Worm (Caenorhabditis elegans) whole organism, L3 larva: ENCODE data around the gene grd-2.

ENCODE experiments used
- R02D3.7 ChIP-seq: fragments of 150-350 bp; optimal IDR thresholded peaks from 2 replicates; lab custom pipeline; 2014; ENCODE audit warnings: missing biosample characterization, missing genetic modification characterization
- ZK546.5 ChIP-seq: sonication (generic microtip); optimal IDR thresholded peaks from 2 replicates; lab custom pipeline; 2017; ENCODE audit warnings: missing biosample characterization, missing genetic modification characterization
- ama-1 ChIP-seq: fragments of 150-350 bp; optimal IDR thresholded peaks from 2 replicates; lab custom pipeline; 2018
- egl-5 ChIP-seq: fragments of 150-350 bp; optimal IDR thresholded peaks from 2 replicates; lab custom pipeline; 2017; ENCODE audit warnings: missing biosample characterization, missing genetic modification reagents, missing genetic modification characterization, inconsistent platforms
- elt-3 ChIP-seq, 3 experiments: fragments of 150-350 bp in 1 of 3; sonication (generic microtip) in 2 of 3; optimal IDR thresholded peaks; 2 replicates in 2 of 3; 4 replicates in 1 of 3; lab custom pipeline; 2014 to 2017; ENCODE audit warnings: missing biosample characterization in 3 of 3, missing genetic modification characterization in 3 of 3
- eor-1 ChIP-seq, 2 experiments: fragments of 150-350 bp; optimal IDR thresholded peaks; 2 replicates each; lab custom pipeline; 2014 to 2018; ENCODE audit warnings: missing biosample characterization in 2 of 2, missing genetic modification characterization in 2 of 2
- jun-1 ChIP-seq: fragments of 150-350 bp; optimal IDR thresholded peaks from 2 replicates; lab custom pipeline; 2014; ENCODE audit warnings: missing biosample characterization, missing genetic modification reagents, missing genetic modification characterization
- nhr-11 ChIP-seq: fragments of 150-350 bp; optimal IDR thresholded peaks from 2 replicates; lab custom pipeline; 2014; ENCODE audit warnings: missing biosample characterization, missing genetic modification characterization
- nhr-23 ChIP-seq: fragments of 150-350 bp; optimal IDR thresholded peaks from 2 replicates; lab custom pipeline; 2014; ENCODE audit warnings: missing biosample characterization, missing genetic modification reagents, missing genetic modification characterization
- nhr-67 ChIP-seq: fragments of 150-350 bp; optimal IDR thresholded peaks from 2 replicates; lab custom pipeline; 2014; ENCODE audit warnings: missing biosample characterization, missing genetic modification characterization
- skn-1 ChIP-seq: fragments of 150-350 bp; optimal IDR thresholded peaks from 2 replicates; lab custom pipeline; 2014; ENCODE audit warnings: missing biosample characterization, missing genetic modification characterization
- ztf-11 ChIP-seq: fragments of 150-350 bp; optimal IDR thresholded peaks from 2 replicates; lab custom pipeline; 2014; ENCODE audit warnings: missing biosample characterization, missing genetic modification characterization

ce11 chrV:20638344-20638743, 28.8 kb downstream of the grd-2 start, which contains the start of gene Y44A6B.3:
- TF ChIP-seq R02D3.7 (tag; lab: Kevin White, UChicago) (no peak), jun-1 (tag; lab: Kevin White, UChicago) (no peak), nhr-11 (tag; lab: Kevin White, UChicago) (no peak), ztf-11 (no peak), eor-1 (tag; optimal IDR thresholded peaks at IDR 0.05; lab: Kevin White, UChicago) (no peak), nhr-67 (no peak), egl-5 (tag; lab: Kevin White, UChicago) (no peak), ZK546.5 (no peak), elt-3 (tag; optimal IDR thresholded peaks at IDR 0.05; lab: Kevin White, UChicago) (no peak), skn-1 (no peak), ama-1 (lab: Kevin White, UChicago) (no peak), nhr-23 (no peak)
